Worm (Caenorhabditis elegans): ENCODE results near the gene R13D11.1.

DNA sequence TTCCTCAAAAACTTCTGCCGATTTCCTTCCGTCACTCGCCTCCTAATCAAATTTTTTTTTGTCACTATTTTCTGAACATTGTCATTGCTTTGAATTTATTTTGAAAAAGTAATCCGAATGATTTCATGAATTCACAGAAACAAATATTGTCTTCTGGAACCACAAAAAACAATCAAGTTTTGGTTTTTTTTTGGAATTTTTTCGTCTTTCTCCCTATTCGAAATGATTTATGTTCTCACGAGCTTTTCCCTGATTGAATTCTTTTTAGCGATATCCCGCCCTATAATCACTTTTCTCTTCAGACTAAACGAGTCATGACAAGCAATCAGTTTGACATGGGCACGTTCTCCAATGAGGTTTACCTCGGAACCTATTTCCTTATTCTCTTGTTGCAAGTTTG lies 16.1 kb downstream of the R13D11.1 start, which contains the start of gene F41H8.1:
- TF ChIP-seq mdl-1 (tag; optimal IDR thresholded peaks at IDR 0.05) (no peak), pqm-1 (tag; optimal IDR thresholded peaks at IDR 0.05) (no peak), fos-1 (tag; optimal IDR thresholded peaks at IDR 0.05) (no peak)
